Fruit fly (Drosophila melanogaster) whole organism, adult: ENCODE data around the gene Fum1.

ENCODE experiments used
- CG11617 ChIP-seq: fragments of 200-800 bp; sonication (Bioruptor generic); optimal IDR thresholded peaks from 2 replicates; lab custom pipeline; 2017; ENCODE audit warnings: mild to moderate bottlenecking, missing biosample characterization, missing genetic modification reagents, missing genetic modification characterization
- CG12768 ChIP-seq: fragments of 200-800 bp; sonication (Bioruptor generic); optimal IDR thresholded peaks from 2 replicates; lab custom pipeline; 2017; ENCODE audit warnings: missing biosample characterization, missing genetic modification characterization, mild to moderate bottlenecking, moderate library complexity, missing genetic modification reagents
- CG14711 ChIP-seq: fragments of 200-800 bp; sonication (Bioruptor generic); optimal IDR thresholded peaks from 2 replicates; lab custom pipeline; 2018; ENCODE audit warnings: missing biosample characterization, mild to moderate bottlenecking, missing genetic modification characterization, moderate library complexity
- CG1620 ChIP-seq: fragments of 200-800 bp; sonication (Bioruptor generic); optimal IDR thresholded peaks from 2 replicates; lab custom pipeline; 2016; ENCODE audit warnings: missing biosample characterization, missing genetic modification characterization
- CG33017 ChIP-seq: fragments of 200-800 bp; sonication (Bioruptor generic); optimal IDR thresholded peaks from 2 replicates; lab custom pipeline; 2018; ENCODE audit warnings: missing biosample characterization, mild to moderate bottlenecking, missing genetic modification characterization, moderate library complexity
- CG5204 ChIP-seq: fragments of 200-800 bp; sonication (Bioruptor generic); optimal IDR thresholded peaks from 2 replicates; lab custom pipeline; 2016; ENCODE audit warnings: missing biosample characterization, missing genetic modification characterization
- CG7045 ChIP-seq: fragments of 200-800 bp; sonication (Bioruptor generic); optimal IDR thresholded peaks from 2 replicates; lab custom pipeline; 2017; ENCODE audit warnings: missing biosample characterization, mild to moderate bottlenecking, missing genetic modification characterization
- CG7101 ChIP-seq: fragments of 200-800 bp; sonication (Bioruptor generic); optimal IDR thresholded peaks from 2 replicates; lab custom pipeline; 2018; ENCODE audit warnings: missing biosample characterization, mild to moderate bottlenecking, missing genetic modification characterization, moderate library complexity
- Clk ChIP-seq: fragments of 200-800 bp; sonication (Bioruptor generic); optimal IDR thresholded peaks from 2 replicates; lab custom pipeline; 2017; ENCODE audit warnings: missing biosample characterization, missing genetic modification characterization
- Crg-1 ChIP-seq: fragments of 200-800 bp; sonication (Bioruptor generic); optimal IDR thresholded peaks from 2 replicates; lab custom pipeline; 2016; ENCODE audit warnings: missing biosample characterization, missing genetic modification characterization
- Hr96 ChIP-seq: fragments of 200-800 bp; sonication (Bioruptor generic); optimal IDR thresholded peaks from 2 replicates; lab custom pipeline; 2016; ENCODE audit warnings: missing biosample characterization, missing genetic modification characterization
- Mnt ChIP-seq: fragments of 200-800 bp; sonication (Bioruptor generic); optimal IDR thresholded peaks from 2 replicates; lab custom pipeline; 2016; ENCODE audit warnings: missing biosample characterization, mild to moderate bottlenecking, missing genetic modification characterization
- bab1 ChIP-seq: fragments of 200-800 bp; sonication (Bioruptor generic); optimal IDR thresholded peaks from 3 replicates; lab custom pipeline; 2019; ENCODE audit warnings: missing biosample characterization, mild to moderate bottlenecking, missing genetic modification characterization, moderate library complexity
- cic ChIP-seq: fragments of 200-800 bp; sonication (Bioruptor generic); optimal IDR thresholded peaks from 2 replicates; lab custom pipeline; 2017; ENCODE audit warnings: missing biosample characterization, mild to moderate bottlenecking, missing genetic modification characterization, moderate library complexity
- cnc ChIP-seq, 2 experiments: fragments of >200 bp; optimal IDR thresholded peaks; 2 replicates each; lab custom pipeline; 2017
- kay ChIP-seq: fragments of 200-800 bp; sonication (Bioruptor generic); peaks from one replicate; lab custom pipeline; 2016; ENCODE audit warnings: missing biosample characterization, missing genetic modification characterization, borderline replicate concordance
- ovo ChIP-seq: fragments of 200-800 bp; sonication (Bioruptor generic); optimal IDR thresholded peaks from 2 replicates; lab custom pipeline; 2016; ENCODE audit warnings: missing biosample characterization, missing genetic modification characterization
- pad ChIP-seq: fragments of 200-800 bp; sonication (Bioruptor generic); optimal IDR thresholded peaks from 3 replicates; lab custom pipeline; 2017; ENCODE audit warnings: missing biosample characterization, missing genetic modification characterization, mild to moderate bottlenecking, moderate library complexity, missing genetic modification reagents
- tj ChIP-seq: fragments of 200-800 bp; sonication (Bioruptor generic); optimal IDR thresholded peaks from 3 replicates; lab custom pipeline; 2017; ENCODE audit warnings: missing biosample characterization, mild to moderate bottlenecking, missing genetic modification characterization, moderate library complexity
- toe ChIP-seq: fragments of 200-800 bp; sonication (Bioruptor generic); optimal IDR thresholded peaks from 2 replicates; lab custom pipeline; 2016; ENCODE audit warnings: missing biosample characterization, missing genetic modification characterization

The Fum1 gene

DNA sequence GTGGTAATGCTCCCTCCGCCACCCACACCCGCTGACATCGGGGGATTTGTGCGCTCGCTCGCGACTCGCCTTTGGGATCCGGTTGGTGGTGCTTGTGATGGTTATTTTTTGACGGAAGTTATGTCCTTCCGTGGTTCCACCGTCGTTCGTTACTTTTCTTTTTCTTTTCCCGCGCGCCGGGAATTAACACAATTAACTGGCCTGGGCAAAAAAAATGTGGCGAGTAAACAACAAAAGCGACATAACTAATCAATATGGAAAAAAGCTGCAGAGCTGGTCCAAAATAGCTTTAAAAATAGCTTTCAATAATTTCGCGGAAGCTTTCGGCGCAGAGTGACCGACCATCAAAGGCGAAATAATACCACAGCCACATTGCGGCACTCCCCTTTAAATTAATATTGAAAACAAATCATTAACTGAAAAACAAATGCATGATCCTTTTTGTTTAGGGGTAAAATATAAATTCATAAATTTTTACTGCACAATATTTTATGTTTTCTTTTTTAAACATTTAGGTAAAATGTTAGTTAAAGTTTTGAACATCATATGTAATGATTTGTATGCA is 20.1 kb downstream of the Fum1 start, which contains the start of gene CG14440:
TSS of gene CG14440 (minus strand) at position 320 of the 565 bp plus-strand sequence.
- no peak for TF ChIP-seq kay
- no peak for TF ChIP-seq CG12768 (GFP tag; lab: Kevin White, UChicago)
- TF ChIP-seq ovo (GFP tag; lab: Kevin White, UChicago): no peak
- TF ChIP-seq CG5204 (GFP tag; lab: Kevin White, UChicago): no peak
- TF ChIP-seq bab1: peak; percentile 35
- TF ChIP-seq CG11617 (GFP tag; lab: Kevin White, UChicago): peak; percentile 28
- TF ChIP-seq Crg-1 (GFP tag; lab: Kevin White, UChicago): peak; percentile 28
- TF ChIP-seq CG1620 (GFP tag; lab: Kevin White, UChicago): no peak
- peak; percentile 53 for TF ChIP-seq pad (GFP tag; lab: Kevin White, UChicago)
- peak; percentile 57 for TF ChIP-seq tj (GFP tag; lab: Kevin White, UChicago)
- TF ChIP-seq Hr96 (GFP tag; lab: Kevin White, UChicago): no peak
- no peak for TF ChIP-seq cnc (optimal IDR thresholded peaks at IDR 0.05; lab: Kevin White, UChicago)
- TF ChIP-seq CG7101 (tag; lab: Kevin White, UChicago): peak; percentile 1
- TF ChIP-seq toe (GFP tag; lab: Kevin White, UChicago): no peak
- TF ChIP-seq cic: peak; percentile 25
- peak; percentile 47 for TF ChIP-seq Mnt
- no peak for TF ChIP-seq CG14711
- no peak for TF ChIP-seq CG33017
- no peak for TF ChIP-seq CG7045 (GFP tag; lab: Kevin White, UChicago)
- no peak for TF ChIP-seq Clk

DNA sequence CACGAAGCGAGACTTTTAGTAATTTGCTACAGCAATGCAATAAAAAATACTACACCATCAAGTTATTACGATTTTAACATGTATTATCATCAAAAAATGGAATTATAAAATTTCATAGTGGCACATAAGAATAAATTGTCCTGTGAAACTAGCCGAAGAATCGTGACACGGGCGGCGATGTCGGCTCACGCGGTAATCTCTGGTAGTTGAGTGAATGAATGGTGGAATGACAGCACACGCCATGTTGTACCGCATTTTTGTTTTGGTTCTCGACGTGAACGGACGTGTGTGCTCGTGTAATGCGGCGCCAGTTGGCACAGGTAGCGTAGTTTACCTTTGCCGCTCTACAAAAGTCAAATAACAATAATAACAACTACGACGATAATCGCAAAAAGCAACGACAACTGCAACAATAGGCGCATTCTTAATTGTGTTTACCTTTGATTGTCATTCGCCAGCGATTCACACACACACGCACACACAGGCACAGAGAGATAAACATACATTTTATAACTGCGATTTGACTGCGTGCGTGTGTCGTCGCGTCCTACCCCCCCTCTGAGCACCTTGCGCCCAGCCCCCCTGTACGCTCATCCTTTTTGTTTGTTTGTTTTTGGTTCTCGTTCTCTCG is 21.1 kb downstream of the Fum1 start, which contains the start of gene CG14441:
TSS of gene CG14441 (plus strand) at position 254 of the 631 bp plus-strand sequence.
- TF ChIP-seq CG11617 (GFP tag; lab: Kevin White, UChicago) (peak; percentile 76), Crg-1 (GFP tag; lab: Kevin White, UChicago) (peak; percentile 64), CG1620 (GFP tag; lab: Kevin White, UChicago) (peak; percentile 60), kay (no peak), cic (peak; percentile 98), bab1 (peak; percentile 84), ovo (GFP tag; lab: Kevin White, UChicago) (peak; percentile 57), Clk (no peak), CG14711 (peak; percentile 70), cnc (optimal IDR thresholded peaks at IDR 0.05; lab: Kevin White, UChicago) (no peak), pad (GFP tag; lab: Kevin White, UChicago) (peak; percentile 50), CG7045 (GFP tag; lab: Kevin White, UChicago) (peak; percentile 29), Hr96 (GFP tag; lab: Kevin White, UChicago) (peak; percentile 84), CG5204 (GFP tag; lab: Kevin White, UChicago) (peak; percentile 47), toe (GFP tag; lab: Kevin White, UChicago) (peak; percentile 35), CG12768 (GFP tag; lab: Kevin White, UChicago) (peak; percentile 48), tj (GFP tag; lab: Kevin White, UChicago) (peak; percentile 67), CG33017 (peak; percentile 54), Mnt (peak; percentile 92), CG7101 (tag; lab: Kevin White, UChicago) (peak; percentile 78)

DNA sequence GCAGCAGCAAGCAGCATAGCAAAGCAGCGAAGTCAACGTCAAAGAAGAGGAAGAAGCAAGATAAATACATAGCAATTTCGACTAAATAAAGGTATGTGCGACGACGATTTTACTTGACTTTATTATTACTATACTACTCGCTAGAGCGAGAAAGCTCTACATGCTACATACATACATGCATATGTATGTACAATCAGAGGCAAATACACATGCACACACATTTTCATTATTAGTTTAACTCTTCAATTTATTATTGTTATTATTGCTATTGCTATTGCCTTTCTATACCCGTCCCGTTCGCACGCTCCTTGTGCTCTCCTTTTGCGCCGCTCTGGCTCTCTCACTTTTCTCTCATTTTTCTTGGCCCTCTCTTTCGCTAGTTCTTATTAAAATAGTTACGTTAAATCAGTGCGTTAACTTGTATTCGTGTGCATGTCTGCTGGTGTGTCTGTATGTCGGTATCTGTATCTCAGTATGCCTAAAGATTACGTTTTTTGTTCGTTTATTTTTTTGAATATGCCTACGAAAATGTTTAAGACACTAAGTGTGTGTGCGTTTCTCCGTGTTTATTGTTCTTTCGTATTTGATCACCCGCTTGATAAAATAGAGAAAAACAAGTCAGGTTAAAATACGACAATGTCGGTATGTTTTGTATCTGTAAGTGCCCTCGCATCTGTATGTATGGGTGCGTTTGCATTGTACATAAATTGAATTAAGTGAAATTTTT is 22.2 kb downstream of the Fum1 start:
- peak; percentile 77 for TF ChIP-seq cic
- TF ChIP-seq kay: peak; percentile 87
- peak; percentile 41 for TF ChIP-seq CG12768 (GFP tag; lab: Kevin White, UChicago)
- no peak for TF ChIP-seq pad (GFP tag; lab: Kevin White, UChicago)
- TF ChIP-seq Mnt: peak; percentile 25

DNA sequence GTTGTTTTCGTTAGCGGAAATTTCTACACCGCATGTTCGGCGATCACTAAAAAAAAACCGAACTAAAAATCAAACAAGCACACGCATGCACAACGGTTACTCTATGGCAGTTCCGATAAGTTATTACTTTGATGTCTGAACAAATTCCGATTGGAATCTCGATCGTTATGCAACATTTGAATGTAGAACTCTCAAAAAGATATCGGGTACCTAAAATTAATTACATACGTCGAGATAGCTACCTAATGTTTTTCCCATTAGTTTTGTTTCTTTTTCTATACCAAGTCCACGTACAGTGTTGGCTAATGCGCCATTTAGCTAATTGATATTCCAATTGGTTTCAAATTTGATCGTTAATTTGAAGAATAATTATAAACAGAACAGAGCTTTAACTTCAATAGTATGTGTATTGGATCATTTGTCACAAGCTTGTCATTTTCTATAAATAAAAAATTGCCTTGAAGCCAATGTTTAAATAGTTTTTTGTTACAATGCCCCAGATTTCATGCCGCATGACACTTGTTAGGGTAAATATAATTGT is 22.8 kb downstream of the Fum1 start:
- TF ChIP-seq cnc (optimal IDR thresholded peaks at IDR 0.05; lab: Kevin White, UChicago) (no peak), pad (GFP tag; lab: Kevin White, UChicago) (no peak), CG7045 (GFP tag; lab: Kevin White, UChicago) (no peak), CG33017 (no peak), ovo (GFP tag; lab: Kevin White, UChicago) (no peak), CG14711 (no peak), CG11617 (GFP tag; lab: Kevin White, UChicago) (no peak), Clk (no peak), Crg-1 (GFP tag; lab: Kevin White, UChicago) (no peak), Hr96 (GFP tag; lab: Kevin White, UChicago) (no peak), CG12768 (GFP tag; lab: Kevin White, UChicago) (no peak), Mnt (no peak), CG7101 (tag; lab: Kevin White, UChicago) (no peak), cic (no peak), CG5204 (GFP tag; lab: Kevin White, UChicago) (no peak), bab1 (no peak), toe (GFP tag; lab: Kevin White, UChicago) (no peak), CG1620 (GFP tag; lab: Kevin White, UChicago) (no peak), kay (no peak)

DNA sequence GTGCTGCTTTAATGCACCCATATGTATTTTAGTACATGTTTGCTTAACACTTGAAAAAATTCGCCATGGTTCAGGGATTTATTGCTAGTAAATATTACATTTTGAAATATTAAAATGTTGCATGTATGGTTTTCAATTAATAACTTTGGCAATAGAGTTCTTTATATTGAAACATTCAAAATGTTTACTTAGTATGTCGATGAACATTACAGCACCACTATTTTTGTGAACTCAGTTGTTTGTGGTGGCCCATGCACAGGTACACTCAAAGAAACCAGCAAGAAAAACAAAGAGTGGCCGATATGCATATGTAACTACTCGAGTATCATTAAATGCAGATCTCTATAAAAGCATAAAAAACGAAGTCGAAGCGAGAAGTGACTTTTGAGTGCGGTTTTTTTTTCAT is 23.8 kb downstream of the Fum1 start:
- TF ChIP-seq cic (no peak), Clk (no peak), ovo (GFP tag; lab: Kevin White, UChicago) (no peak), CG5204 (GFP tag; lab: Kevin White, UChicago) (peak; percentile 10), CG14711 (peak; percentile 52), kay (no peak), pad (GFP tag; lab: Kevin White, UChicago) (no peak), CG12768 (GFP tag; lab: Kevin White, UChicago) (no peak), CG11617 (GFP tag; lab: Kevin White, UChicago) (no peak), Hr96 (GFP tag; lab: Kevin White, UChicago) (no peak), Mnt (no peak), CG1620 (GFP tag; lab: Kevin White, UChicago) (peak; percentile 17), CG33017 (peak; percentile 7), cnc (optimal IDR thresholded peaks at IDR 0.05; lab: Kevin White, UChicago) (no peak), CG7045 (GFP tag; lab: Kevin White, UChicago) (peak; percentile 27), toe (GFP tag; lab: Kevin White, UChicago) (no peak), CG7101 (tag; lab: Kevin White, UChicago) (peak; percentile 67), tj (GFP tag; lab: Kevin White, UChicago) (peak; percentile 20), bab1 (peak; percentile 83), Crg-1 (GFP tag; lab: Kevin White, UChicago) (no peak)
